Fruit fly (Drosophila melanogaster): ENCODE results near the gene CG10194.
A peak's percentile ranks its signal among the peaks of the same experiment; 100 is the strongest.

The CG10194 gene

dm6 chr2L:19463824-19464317 is 26.0 kb downstream of the CG10194 start, which contains the start of gene tj:
Gene tj, plus strand, starts transcription at chr2L:19464267.
- TF ChIP-seq cic (GFP tag; optimal IDR thresholded peaks at IDR 0.05): no peak
- peak; percentile 87 for TF ChIP-seq tj (GFP tag; optimal IDR thresholded peaks at IDR 0.05)
- no peak for TF ChIP-seq CG11617 (GFP tag; optimal IDR thresholded peaks at IDR 0.05)
- peak; percentile 58 for TF ChIP-seq pad (GFP tag; optimal IDR thresholded peaks at IDR 0.05)
- no peak for TF ChIP-seq CG7045 (GFP tag; optimal IDR thresholded peaks at IDR 0.05)
- no peak for TF ChIP-seq ovo (GFP tag; optimal IDR thresholded peaks at IDR 0.05)

DNA sequence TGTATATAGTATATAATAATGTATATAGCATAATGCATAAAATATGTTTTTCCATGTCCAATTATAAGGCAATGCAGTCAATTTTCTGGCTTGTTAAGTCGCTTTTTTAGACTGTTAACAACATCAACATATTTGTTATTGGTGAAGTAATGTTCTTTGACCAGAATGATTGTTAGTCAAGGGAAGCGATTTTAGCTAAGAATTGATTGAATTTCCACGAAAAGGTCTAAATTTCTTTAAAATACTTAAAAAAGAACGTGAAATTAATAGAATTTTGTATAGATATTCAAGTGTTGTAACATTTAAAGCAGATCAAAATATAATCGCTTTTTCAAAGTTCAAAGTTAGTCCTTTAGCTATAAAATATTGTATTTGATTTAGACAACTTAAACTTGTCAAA is 26.5 kb downstream of the CG10194 start:
- TF ChIP-seq Crg-1 (GFP tag; optimal IDR thresholded peaks at IDR 0.05): no peak
- TF ChIP-seq CG5204 (GFP tag; optimal IDR thresholded peaks at IDR 0.05): peak; percentile 25

DNA sequence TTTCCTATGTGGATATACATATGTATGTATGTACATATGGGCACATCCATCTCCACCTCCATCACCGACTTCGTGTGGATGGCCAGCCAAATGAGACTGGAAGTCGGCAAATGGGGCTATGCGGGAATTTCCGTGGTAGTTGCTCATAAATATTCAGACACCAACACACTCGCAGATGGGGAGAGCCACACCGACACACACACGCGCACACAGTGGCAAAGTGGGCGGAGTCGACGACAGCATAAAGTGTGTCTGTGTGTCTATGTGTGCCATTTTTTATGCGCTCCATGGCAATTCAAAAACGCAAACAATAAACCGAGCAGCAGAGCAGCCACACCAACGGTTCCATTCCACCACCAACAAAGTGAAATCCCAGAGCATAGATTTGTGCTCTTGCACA is 27.0 kb downstream of the CG10194 start:
- TF ChIP-seq tj (GFP tag; optimal IDR thresholded peaks at IDR 0.05) (peak; percentile 18), CG11617 (GFP tag; optimal IDR thresholded peaks at IDR 0.05) (no peak), Clk (GFP tag; optimal IDR thresholded peaks at IDR 0.05) (no peak), kay (GFP tag; ENCODE audit: borderline replicate concordance) (no peak)

- no peak for TF ChIP-seq toe (GFP tag; optimal IDR thresholded peaks at IDR 0.05)
- TF ChIP-seq bab1 (GFP tag; optimal IDR thresholded peaks at IDR 0.05): no peak
- no peak for TF ChIP-seq cic (GFP tag; optimal IDR thresholded peaks at IDR 0.05)
- TF ChIP-seq CG5204 (GFP tag; optimal IDR thresholded peaks at IDR 0.05): no peak
- TF ChIP-seq CG12768 (GFP tag; optimal IDR thresholded peaks at IDR 0.05): no peak
- no peak for TF ChIP-seq ovo (GFP tag; optimal IDR thresholded peaks at IDR 0.05)
- TF ChIP-seq CG14711 (tag; optimal IDR thresholded peaks at IDR 0.05): no peak
- no peak for TF ChIP-seq pad (GFP tag; optimal IDR thresholded peaks at IDR 0.05)
- no peak for TF ChIP-seq kay (GFP tag; ENCODE audit: borderline replicate concordance)
- TF ChIP-seq Hr96 (GFP tag; optimal IDR thresholded peaks at IDR 0.05): no peak
- no peak for TF ChIP-seq CG7101 (tag; optimal IDR thresholded peaks at IDR 0.05)
- no peak for TF ChIP-seq Crg-1 (GFP tag; optimal IDR thresholded peaks at IDR 0.05)
- no peak for TF ChIP-seq CG33017 (tag; optimal IDR thresholded peaks at IDR 0.05)
- TF ChIP-seq CG1620 (GFP tag; optimal IDR thresholded peaks at IDR 0.05): no peak
- TF ChIP-seq tj (GFP tag; optimal IDR thresholded peaks at IDR 0.05): no peak
- no peak for TF ChIP-seq CG11617 (GFP tag; optimal IDR thresholded peaks at IDR 0.05)
These were observed 30.5 kb downstream of the CG10194 start for dm6 chr2L:19459404-19459803.

DNA sequence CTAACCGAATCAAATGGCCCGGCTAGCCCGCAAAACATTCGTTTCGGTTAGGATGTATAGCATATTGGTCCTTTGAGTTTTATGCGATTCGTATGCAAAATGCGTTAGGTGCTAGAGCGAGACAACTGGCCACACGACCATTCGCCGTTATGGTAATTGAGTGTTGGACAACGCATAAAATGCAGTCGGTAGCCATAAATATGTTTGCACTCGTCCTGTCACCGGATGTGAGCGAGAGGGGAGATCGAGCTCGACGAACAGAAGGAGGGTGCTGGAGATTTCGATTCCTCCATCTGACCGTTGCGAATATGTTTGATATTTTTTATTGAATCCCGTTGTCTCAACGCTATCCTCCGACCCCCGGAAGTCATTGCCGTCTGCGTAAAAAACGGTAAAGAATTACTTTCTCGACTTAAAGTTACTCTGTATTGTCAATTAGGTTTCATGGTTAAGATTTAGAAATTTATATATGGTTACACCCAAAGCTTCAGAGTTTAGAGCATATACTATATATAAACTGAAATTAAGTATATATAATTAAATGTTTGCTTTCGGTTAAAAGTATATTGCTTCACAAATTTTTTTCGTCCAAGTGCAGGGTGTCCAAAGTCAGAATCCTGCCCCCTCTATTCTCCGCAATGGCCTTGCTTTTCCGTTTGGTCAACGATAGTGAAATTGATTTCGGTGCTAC is 31.9 kb downstream of the CG10194 start:
- no peak for TF ChIP-seq CG7045 (GFP tag; optimal IDR thresholded peaks at IDR 0.05)
- TF ChIP-seq Crg-1 (GFP tag; optimal IDR thresholded peaks at IDR 0.05): no peak
- no peak for TF ChIP-seq pad (GFP tag; optimal IDR thresholded peaks at IDR 0.05)
- TF ChIP-seq CG14711 (tag; optimal IDR thresholded peaks at IDR 0.05): no peak
- TF ChIP-seq bab1 (GFP tag; optimal IDR thresholded peaks at IDR 0.05): no peak
- no peak for TF ChIP-seq CG12768 (GFP tag; optimal IDR thresholded peaks at IDR 0.05)
- TF ChIP-seq kay (GFP tag; ENCODE audit: borderline replicate concordance): no peak
- no peak for TF ChIP-seq Clk (GFP tag; optimal IDR thresholded peaks at IDR 0.05)
- TF ChIP-seq CG7101 (tag; optimal IDR thresholded peaks at IDR 0.05): no peak
- TF ChIP-seq Mnt (GFP tag; optimal IDR thresholded peaks at IDR 0.05): no peak
- no peak for TF ChIP-seq tj (GFP tag; optimal IDR thresholded peaks at IDR 0.05)
- no peak for TF ChIP-seq cnc (optimal IDR thresholded peaks at IDR 0.05)
- TF ChIP-seq CG33017 (tag; optimal IDR thresholded peaks at IDR 0.05): no peak
- TF ChIP-seq cic (GFP tag; optimal IDR thresholded peaks at IDR 0.05): no peak
- no peak for TF ChIP-seq CG11617 (GFP tag; optimal IDR thresholded peaks at IDR 0.05)
- TF ChIP-seq Hr96 (GFP tag; optimal IDR thresholded peaks at IDR 0.05): no peak
- no peak for TF ChIP-seq ovo (GFP tag; optimal IDR thresholded peaks at IDR 0.05)
- TF ChIP-seq toe (GFP tag; optimal IDR thresholded peaks at IDR 0.05): no peak

- TF ChIP-seq CG33017 (tag; optimal IDR thresholded peaks at IDR 0.05) (no peak), cnc (optimal IDR thresholded peaks at IDR 0.05) (no peak), CG7045 (GFP tag; optimal IDR thresholded peaks at IDR 0.05) (no peak), tj (GFP tag; optimal IDR thresholded peaks at IDR 0.05) (no peak), CG11617 (GFP tag; optimal IDR thresholded peaks at IDR 0.05) (no peak), CG5204 (GFP tag; optimal IDR thresholded peaks at IDR 0.05) (no peak), kay (GFP tag; ENCODE audit: borderline replicate concordance) (no peak), pad (GFP tag; optimal IDR thresholded peaks at IDR 0.05) (no peak), ovo (GFP tag; optimal IDR thresholded peaks at IDR 0.05) (no peak), Hr96 (GFP tag; optimal IDR thresholded peaks at IDR 0.05) (no peak), Crg-1 (GFP tag; optimal IDR thresholded peaks at IDR 0.05) (no peak), Mnt (GFP tag; optimal IDR thresholded peaks at IDR 0.05) (no peak), CG14711 (tag; optimal IDR thresholded peaks at IDR 0.05) (no peak)
These were observed 34.2 kb downstream of the CG10194 start for dm6 chr2L:19455723-19456122.

DNA sequence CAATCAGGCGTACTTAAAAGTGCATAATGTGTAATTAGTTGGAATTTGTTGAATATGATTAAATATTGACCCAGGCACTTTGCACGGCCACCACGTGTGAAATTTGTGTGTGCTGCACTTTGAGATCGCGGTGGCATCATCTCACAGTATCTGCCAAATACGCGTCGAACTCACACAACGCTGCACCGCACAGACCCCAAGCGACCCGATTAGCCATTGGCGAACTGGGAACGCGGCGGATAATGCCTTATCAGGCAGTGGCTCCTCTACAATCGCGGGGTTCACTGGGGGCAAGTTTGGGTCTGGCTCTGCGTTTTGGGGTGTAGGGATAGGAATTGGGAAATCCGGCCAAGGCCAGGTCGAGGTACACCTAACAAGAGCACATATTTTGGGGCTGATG is 34.7 kb downstream of the CG10194 start:
- TF ChIP-seq CG1620 (GFP tag; optimal IDR thresholded peaks at IDR 0.05) (no peak), tj (GFP tag; optimal IDR thresholded peaks at IDR 0.05) (peak; percentile 17), Mnt (GFP tag; optimal IDR thresholded peaks at IDR 0.05) (peak; percentile 6), cnc (optimal IDR thresholded peaks at IDR 0.05) (no peak)
